Worm (Caenorhabditis elegans): ENCODE data around the gene gst-22.

Gene gst-22

DNA sequence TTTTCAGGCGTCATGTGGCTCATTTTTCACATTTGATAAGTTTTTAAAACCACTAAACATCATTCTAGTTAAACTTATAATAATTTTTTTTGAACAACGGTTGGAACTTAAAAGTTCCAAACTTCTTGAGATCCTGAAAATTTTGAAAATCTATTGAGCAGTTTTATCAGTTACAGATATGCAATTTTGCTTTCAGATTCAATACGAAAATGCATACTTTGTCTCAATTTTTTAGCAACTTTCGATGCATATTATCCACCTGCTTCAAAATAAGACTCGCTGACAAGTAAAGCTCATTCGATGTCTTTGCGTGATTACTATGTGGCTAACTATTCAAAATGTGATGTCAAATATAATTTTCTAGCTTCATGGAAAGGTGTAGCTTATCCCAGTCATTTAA is 14.5 kb upstream of the gst-22 start, which contains the start of gene srh-95:
srh-95 (plus strand) TSS at position 301 of the 400 bp plus-strand sequence.
- TF ChIP-seq mep-1 (tag; optimal IDR thresholded peaks at IDR 0.05) (no peak), ZK546.5 (tag; optimal IDR thresholded peaks at IDR 0.05) (no peak), attf-4 (tag; optimal IDR thresholded peaks at IDR 0.05) (no peak), cey-2 (tag; optimal IDR thresholded peaks at IDR 0.05; ENCODE audit: borderline replicate concordance, insufficient read depth) (no peak), daf-19 (GFP tag; conservative IDR thresholded peaks at IDR 0.05) (no peak), mes-2 (tag; optimal IDR thresholded peaks at IDR 0.05; ENCODE audit: poor library complexity, severe bottlenecking) (no peak), unc-62 (GFP tag; optimal IDR thresholded peaks at IDR 0.05 in 1 of 2) (no peak), unc-62 (tag; optimal IDR thresholded peaks at IDR 0.05) (no peak), jun-1 (tag; optimal IDR thresholded peaks at IDR 0.05) (no peak), hmg-1.1 (GFP tag; IDR thresholded peaks at IDR 0.05) (no peak), daf-12 (tag; optimal IDR thresholded peaks at IDR 0.05) (no peak), daf-16 (GFP tag; optimal IDR thresholded peaks at IDR 0.05) (no peak), daf-16 (tag; optimal IDR thresholded peaks at IDR 0.05) (no peak), gei-8 (GFP tag; optimal IDR thresholded peaks at IDR 0.05) (no peak), snpc-4 (tag; optimal IDR thresholded peaks at IDR 0.05) (no peak), ceh-20 (GFP tag; IDR thresholded peaks at IDR 0.05) (no peak), unc-130 (GFP tag; optimal IDR thresholded peaks at IDR 0.05) (no peak), Y48G9A.11 (GFP tag; IDR thresholded peaks at IDR 0.05) (no peak), pqm-1 (tag; optimal IDR thresholded peaks at IDR 0.05) (no peak), Y5F2A.4 (GFP tag; optimal IDR thresholded peaks at IDR 0.05) (no peak)

DNA sequence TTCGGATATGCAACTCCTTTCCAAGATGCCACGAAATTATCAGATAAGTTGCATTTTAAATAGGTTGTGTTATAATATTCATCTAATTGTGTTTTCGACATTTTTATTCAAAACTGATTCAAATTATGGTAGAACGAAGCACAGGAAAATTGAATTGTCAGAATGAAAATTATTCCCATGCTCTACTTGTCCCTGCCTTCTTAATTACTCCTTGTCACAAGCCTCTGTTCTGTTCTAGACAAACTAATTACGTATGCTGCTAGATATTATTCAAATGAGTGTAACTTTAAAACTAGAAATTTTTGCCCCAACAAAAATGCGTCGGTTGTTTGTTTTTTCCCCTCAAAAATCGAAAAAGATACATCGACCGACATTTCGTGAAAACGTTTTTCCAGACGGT is 12.0 kb upstream of the gst-22 start, which contains the start of gene srh-104:
srh-104 (minus strand) TSS at position 101 of the 400 bp plus-strand sequence.
- no peak for TF ChIP-seq hif-1 (tag; optimal IDR thresholded peaks at IDR 0.05)

DNA sequence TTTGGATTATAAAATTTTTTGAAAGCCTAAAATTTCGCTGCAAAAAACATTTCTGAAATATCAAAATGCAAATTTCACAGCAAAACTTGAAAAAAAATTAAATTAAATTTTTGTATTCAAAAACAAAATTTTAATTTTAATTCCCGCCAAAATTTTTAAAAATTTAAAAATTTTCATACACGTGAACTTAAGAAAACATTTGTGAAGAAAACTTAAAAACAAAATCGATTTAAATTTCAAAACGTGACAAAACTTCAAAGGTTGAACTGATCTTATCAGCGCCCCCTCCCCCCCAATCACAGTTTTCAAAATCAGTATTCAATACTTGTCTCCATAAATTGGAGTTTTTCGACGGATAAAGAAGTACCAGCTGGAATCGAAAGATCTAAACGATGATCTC is 5.1 kb upstream of the gst-22 start, which contains the start of gene F21H7.5:
F21H7.5 (plus strand) TSS at position 301 of the 400 bp plus-strand sequence.
- TF ChIP-seq snpc-4 (tag; optimal IDR thresholded peaks at IDR 0.05) (no peak), snpc-1.2 (GFP tag; IDR thresholded peaks at IDR 0.05) (no peak), arid-1 (GFP tag; conservative IDR thresholded peaks at IDR 0.05) (no peak), set-16 (GFP tag; IDR thresholded peaks at IDR 0.05) (no peak), daf-16 (GFP tag; optimal IDR thresholded peaks at IDR 0.05) (no peak), daf-16 (tag; optimal IDR thresholded peaks at IDR 0.05) (no peak), zag-1 (tag; optimal IDR thresholded peaks at IDR 0.05) (no peak), madf-5 (GFP tag; IDR thresholded peaks at IDR 0.05) (no peak), Y75B8A.6 (GFP tag; IDR thresholded peaks at IDR 0.05) (no peak), ceh-44 (GFP tag; IDR thresholded peaks at IDR 0.05) (no peak), nhr-28 (tag; optimal IDR thresholded peaks at IDR 0.05) (no peak), F49E8.2 (tag; optimal IDR thresholded peaks at IDR 0.05; ENCODE audit: borderline replicate concordance) (no peak)

DNA sequence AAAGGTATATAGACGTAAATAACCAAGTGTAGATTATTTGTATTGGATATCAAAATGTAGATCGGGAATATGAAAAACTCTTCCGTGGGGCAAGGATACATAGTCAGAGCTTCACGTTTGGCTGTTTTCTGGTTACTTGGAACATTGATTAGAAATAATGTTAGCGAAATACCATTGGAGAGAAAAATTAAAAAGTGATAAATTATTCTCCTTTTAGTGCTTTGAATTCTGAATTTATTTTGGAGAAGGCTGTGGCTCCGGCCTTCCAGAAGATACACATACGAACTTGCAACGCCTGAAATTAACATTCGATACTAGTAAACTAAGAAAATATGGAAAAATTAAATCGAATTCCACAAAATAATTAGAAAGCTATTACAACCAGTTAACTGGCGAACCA is 3.6 kb upstream of the gst-22 start, which contains the start of gene srh-98:
srh-98 (minus strand) TSS at position 101 of the 400 bp plus-strand sequence.
- TF ChIP-seq madf-9 (GFP tag; conservative IDR thresholded peaks at IDR 0.05) (no peak), aha-1 (tag) (peak; percentile 65), mxl-3 (GFP tag; optimal IDR thresholded peaks at IDR 0.05) (no peak), aly-2 (tag; optimal IDR thresholded peaks at IDR 0.05) (no peak)

DNA sequence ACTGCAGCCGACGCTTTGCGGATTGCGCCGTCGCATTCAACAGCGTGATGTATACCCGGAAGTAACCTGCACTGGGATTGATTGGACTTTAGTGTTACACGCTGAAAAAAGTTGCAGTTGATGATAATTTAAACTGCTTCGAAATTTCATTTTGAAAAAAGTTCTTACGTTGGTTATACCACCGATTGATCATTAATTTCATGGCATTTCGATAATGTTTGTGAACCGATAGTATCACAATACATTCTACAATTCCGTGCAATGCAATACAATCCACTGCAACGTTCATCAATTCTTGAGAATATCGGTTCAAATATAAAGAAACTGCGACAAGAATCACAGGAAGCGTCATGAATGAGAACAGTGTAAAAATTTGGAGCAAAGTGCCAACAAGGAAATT is 3.1 kb upstream of the gst-22 start, which contains the start of gene F21H7.3:
F21H7.3 (minus strand) TSS at position 101 of the 400 bp plus-strand sequence.
- TF ChIP-seq zip-2 (tag; optimal IDR thresholded peaks at IDR 0.05), result no peak
- TF ChIP-seq dmd-6 (GFP tag; IDR thresholded peaks at IDR 0.05), result no peak
- TF ChIP-seq F44E2.7 (GFP tag; IDR thresholded peaks at IDR 0.05), result no peak
- no peak for TF ChIP-seq unc-62 (GFP tag; optimal IDR thresholded peaks at IDR 0.05 in 1 of 2)
- no peak for TF ChIP-seq unc-62 (tag; optimal IDR thresholded peaks at IDR 0.05)
- no peak for TF ChIP-seq lin-15B (tag; optimal IDR thresholded peaks at IDR 0.05)
- no peak for TF ChIP-seq nhr-28 (tag; optimal IDR thresholded peaks at IDR 0.05)
- TF ChIP-seq madf-5 (GFP tag; IDR thresholded peaks at IDR 0.05), result no peak
- no peak for TF ChIP-seq nhr-77 (tag; optimal IDR thresholded peaks at IDR 0.05)
- no peak for TF ChIP-seq zfp-2 (tag; optimal IDR thresholded peaks at IDR 0.05)
- TF ChIP-seq nhr-10 (tag; optimal IDR thresholded peaks at IDR 0.05), result no peak
- no peak for TF ChIP-seq Y75B8A.6 (GFP tag; IDR thresholded peaks at IDR 0.05)
- TF ChIP-seq dmd-9 (GFP tag; IDR thresholded peaks at IDR 0.05), result no peak
- no peak for TF ChIP-seq rbr-2 (tag; optimal IDR thresholded peaks at IDR 0.05)
- TF ChIP-seq F26F4.8 (GFP tag; conservative IDR thresholded peaks at IDR 0.05), result no peak
- TF ChIP-seq tag-97 (GFP tag; IDR thresholded peaks at IDR 0.05), result no peak
- TF ChIP-seq skn-1 (tag; optimal IDR thresholded peaks at IDR 0.05), result no peak
- TF ChIP-seq mxl-3 (GFP tag; optimal IDR thresholded peaks at IDR 0.05), result no peak

Measured in whole organism, L4 larva.